Worm (Caenorhabditis elegans) whole organism, L1 larva: Measurements from ENCODE around the gene nhr-260.

Experiments
- nhr-11 ChIP-seq: fragments of 150-350 bp; optimal IDR thresholded peaks from 2 replicates; lab custom pipeline; 2014; ENCODE audit warnings: missing biosample characterization, missing genetic modification characterization
- nhr-19 ChIP-seq: fragments of 200-800 bp; sonication (Bioruptor generic); conservative IDR thresholded peaks from 2 replicates; pipeline ENCODE4 v1.3.6; 2022; ENCODE audit warnings: missing genetic modification characterization, missing compliant biosample characterization
- nhr-76 ChIP-seq: sonication (generic microtip); optimal IDR thresholded peaks from 2 replicates; lab custom pipeline; 2017; ENCODE audit warnings: missing biosample characterization, missing genetic modification characterization
- nhr-84 ChIP-seq: sonication (generic microtip); optimal IDR thresholded peaks from 2 replicates; lab custom pipeline; 2017; ENCODE audit warnings: missing biosample characterization, missing genetic modification characterization
- pqm-1 ChIP-seq: sonication (generic microtip); optimal IDR thresholded peaks from 3 replicates; lab custom pipeline; 2017; ENCODE audit warnings: missing biosample characterization, missing genetic modification characterization
- skn-1 ChIP-seq: fragments of 150-350 bp; optimal IDR thresholded peaks from 2 replicates; lab custom pipeline; 2014; ENCODE audit warnings: missing biosample characterization, missing genetic modification characterization
- sox-4 ChIP-seq: sonication (generic microtip); optimal IDR thresholded peaks from 2 replicates; lab custom pipeline; 2016; ENCODE audit warnings: missing genetic modification characterization, missing compliant biosample characterization

ce11 chrV:1487262-1487661 lies 24.2 kb downstream of the nhr-260 start:
- TF ChIP-seq nhr-11 (tag; lab: Kevin White, UChicago) (no peak), nhr-84 (tag; lab: Kevin White, UChicago) (no peak), nhr-19 (GFP tag; lab: Robert Waterston, UW) (no peak), nhr-76 (tag; lab: Kevin White, UChicago) (no peak), sox-4 (tag; lab: Kevin White, UChicago) (peak; percentile 2), skn-1 (tag; lab: Kevin White, UChicago) (no peak), pqm-1 (no peak)
